Fruit fly (Drosophila melanogaster) whole organism, embryonic: ENCODE data around the gene Trm1.

Source experiments
- CG11456 ChIP-seq: fragments of 200-800 bp; sonication (Bioruptor generic); IDR thresholded peaks from 3 replicates; pipeline ENCODE4 v1.3.6; 2022; ENCODE audit warnings: missing biosample characterization, missing genetic modification characterization
- CG12104 ChIP-seq: fragments of 200-800 bp; sonication (Bioruptor generic); optimal IDR thresholded peaks from 3 replicates; lab custom pipeline; 2016; ENCODE audit warnings: missing biosample characterization, missing genetic modification characterization
- CG12219 ChIP-seq: fragments of 200-800 bp; sonication (Bioruptor generic); optimal IDR thresholded peaks from 3 replicates; lab custom pipeline; 2018; ENCODE audit warnings: missing biosample characterization, mild to moderate bottlenecking, missing genetic modification characterization
- CG12236 ChIP-seq: fragments of 200-800 bp; sonication (Bioruptor generic); optimal IDR thresholded peaks from 2 replicates; lab custom pipeline; 2016; ENCODE audit warnings: missing biosample characterization, missing genetic modification characterization
- CG13894 ChIP-seq: fragments of 200-800 bp; sonication (Bioruptor generic); optimal IDR thresholded peaks from 3 replicates; lab custom pipeline; 2018; ENCODE audit warnings: missing biosample characterization, mild to moderate bottlenecking, missing genetic modification characterization, moderate library complexity
- CG15514 ChIP-seq: fragments of 200-800 bp; sonication (Bioruptor generic); optimal IDR thresholded peaks from 3 replicates; lab custom pipeline; 2017; ENCODE audit warnings: missing biosample characterization, missing genetic modification characterization, mild to moderate bottlenecking, moderate library complexity, missing genetic modification reagents
- CG17829 ChIP-seq: fragments of 200-800 bp; optimal IDR thresholded peaks from 2 replicates; lab custom pipeline; 2019; ENCODE audit warnings: missing biosample characterization, mild to moderate bottlenecking, missing genetic modification characterization, moderate library complexity
- CG30020 ChIP-seq: fragments of 200-800 bp; optimal IDR thresholded peaks from 2 replicates; lab custom pipeline; 2019; ENCODE audit warnings: missing biosample characterization, mild to moderate bottlenecking, missing genetic modification characterization, moderate library complexity
- CG3407 ChIP-seq: fragments of 200-800 bp; sonication (Bioruptor generic); optimal IDR thresholded peaks from 2 replicates; lab custom pipeline; 2018; ENCODE audit warnings: missing biosample characterization, mild to moderate bottlenecking, missing genetic modification characterization
- CG3838 ChIP-seq: fragments of 200-800 bp; sonication (Bioruptor generic); optimal IDR thresholded peaks from 3 replicates; lab custom pipeline; 2016; ENCODE audit warnings: missing biosample characterization, missing genetic modification characterization
- CG4707 ChIP-seq: fragments of 200-800 bp; sonication (Bioruptor generic); optimal IDR thresholded peaks from 2 replicates; lab custom pipeline; 2018; ENCODE audit warnings: missing biosample characterization, mild to moderate bottlenecking, missing genetic modification characterization, moderate library complexity
- CG6175 ChIP-seq: fragments of 200-800 bp; sonication (Bioruptor generic); IDR thresholded peaks from 3 replicates; pipeline ENCODE4 v1.3.6; 2022; ENCODE audit warnings: missing biosample characterization, missing genetic modification characterization
- CG7928 ChIP-seq: fragments of 200-800 bp; sonication (Bioruptor generic); optimal IDR thresholded peaks from 2 replicates; lab custom pipeline; 2017; ENCODE audit warnings: missing biosample characterization, mild to moderate bottlenecking, missing genetic modification characterization
- CG8281 ChIP-seq: fragments of 200-800 bp; sonication (Bioruptor generic); optimal IDR thresholded peaks from 2 replicates; lab custom pipeline; 2018; ENCODE audit warnings: missing biosample characterization, mild to moderate bottlenecking, missing genetic modification characterization, moderate library complexity
- Chrac-16 ChIP-seq: fragments of 200-800 bp; sonication (Bioruptor generic); optimal IDR thresholded peaks from 3 replicates; lab custom pipeline; 2016; ENCODE audit warnings: missing biosample characterization, missing genetic modification characterization
- CkIIα-i1 ChIP-seq: fragments of 200-800 bp; sonication (Bioruptor generic); IDR thresholded peaks from 2 replicates; pipeline ENCODE4 v1.3.6; 2022; ENCODE audit warnings: missing biosample characterization, missing genetic modification characterization
- CrebB ChIP-seq: fragments of 200-800 bp; sonication (Bioruptor generic); optimal IDR thresholded peaks from 3 replicates; lab custom pipeline; 2018; ENCODE audit warnings: missing biosample characterization, mild to moderate bottlenecking, missing genetic modification characterization
- D ChIP-seq, 2 experiments: fragments of 200-800 bp in 1 of 2; fragments of >200 bp in 1 of 2; sonication (Bioruptor generic) in 1 of 2; optimal IDR thresholded peaks; 2 replicates in 1 of 2; 3 replicates in 1 of 2; lab custom pipeline; 2017; ENCODE audit warnings: mild to moderate bottlenecking in 1 of 2, missing biosample characterization in 1 of 2, missing genetic modification characterization in 1 of 2, missing genetic modification reagents in 1 of 2
- Doc2 ChIP-seq: fragments of 200-800 bp; sonication (Bioruptor generic); IDR thresholded peaks from 2 replicates; pipeline ENCODE4 v1.3.6; 2022; ENCODE audit warnings: missing biosample characterization, missing genetic modification characterization
- Eip74EF ChIP-seq, 2 experiments: fragments of 200-800 bp in 1 of 2; fragments of >200 bp in 1 of 2; sonication (Bioruptor generic) in 1 of 2; optimal IDR thresholded peaks; 2 replicates each; lab custom pipeline; 2017 to 2019; ENCODE audit warnings: missing biosample characterization in 2 of 2, missing genetic modification characterization in 2 of 2, mild to moderate bottlenecking in 1 of 2, moderate library complexity in 1 of 2
- Hmx ChIP-seq: fragments of 200-800 bp; sonication (Bioruptor generic); optimal IDR thresholded peaks from 2 replicates; lab custom pipeline; 2016; ENCODE audit warnings: missing biosample characterization, missing genetic modification characterization
- Hr51 ChIP-seq, 2 experiments: fragments of 200-800 bp; sonication (Bioruptor generic); optimal IDR thresholded peaks; 2 replicates in 1 of 2; 3 replicates in 1 of 2; lab custom pipeline; 2016 to 2018; ENCODE audit warnings: missing biosample characterization in 2 of 2, missing genetic modification characterization in 2 of 2, mild to moderate bottlenecking in 1 of 2, moderate library complexity in 1 of 2
- Lhr ChIP-seq: fragments of 200-800 bp; sonication (Bioruptor generic); optimal IDR thresholded peaks from 3 replicates; lab custom pipeline; 2017; ENCODE audit warnings: mild to moderate bottlenecking, missing biosample characterization, missing genetic modification reagents, missing genetic modification characterization
- MBD-R2 ChIP-seq: fragments of 200-800 bp; sonication (Bioruptor generic); IDR thresholded peaks from 2 replicates; pipeline ENCODE4 v1.3.6; 2022; ENCODE audit warnings: missing biosample characterization, missing genetic modification characterization
- Pdp1 ChIP-seq, 2 experiments: fragments of 200-800 bp; sonication (Bioruptor generic); optimal IDR thresholded peaks; 3 replicates each; lab custom pipeline; 2016; ENCODE audit warnings: missing biosample characterization in 2 of 2, missing genetic modification characterization in 2 of 2, mild to moderate bottlenecking in 1 of 2, moderate library complexity in 1 of 2
- Ptx1 ChIP-seq: fragments of 200-800 bp; sonication (Bioruptor generic); IDR thresholded peaks from 2 replicates; pipeline ENCODE4 v1.3.6; 2022; ENCODE audit warnings: missing biosample characterization, missing genetic modification characterization
- Rx ChIP-seq: fragments of 200-800 bp; sonication (Bioruptor generic); IDR thresholded peaks from 2 replicates; pipeline ENCODE4 v1.3.6; 2022; ENCODE audit warnings: missing biosample characterization, missing genetic modification characterization
- Scr ChIP-seq: fragments of 200-800 bp; sonication (Bioruptor generic); IDR thresholded peaks from 2 replicates; pipeline ENCODE4 v1.3.6; 2022; ENCODE audit warnings: missing biosample characterization, missing genetic modification characterization; ENCODE audit not compliant: partially characterized antibody
- Trl ChIP-seq, 3 experiments: fragments of >200 bp in 2 of 3; fragments of 200-800 bp in 1 of 3; sonication (Bioruptor generic) in 1 of 3; optimal IDR thresholded peaks; 2 replicates in 1 of 3; 3 replicates in 2 of 3; lab custom pipeline; 2016 to 2017; ENCODE audit warnings: missing biosample characterization in 1 of 3, missing genetic modification characterization in 1 of 3
- ara ChIP-seq: fragments of 200-800 bp; sonication (Bioruptor generic); IDR thresholded peaks from 2 replicates; pipeline ENCODE4 v1.3.6; 2022; ENCODE audit warnings: missing biosample characterization, missing genetic modification characterization
- bab2 ChIP-seq: fragments of 200-800 bp; sonication (Bioruptor generic); optimal IDR thresholded peaks from 2 replicates; lab custom pipeline; 2016; ENCODE audit warnings: missing biosample characterization, missing genetic modification characterization
- bsh ChIP-seq, 2 experiments: fragments of 200-800 bp; sonication (Bioruptor generic); optimal IDR thresholded peaks; 2 replicates each; lab custom pipeline; 2017 to 2018; ENCODE audit warnings: mild to moderate bottlenecking in 2 of 2, missing biosample characterization in 2 of 2, missing genetic modification characterization in 2 of 2, moderate library complexity in 1 of 2
- grau ChIP-seq: fragments of 200-800 bp; optimal IDR thresholded peaks from 3 replicates; lab custom pipeline; 2019; ENCODE audit warnings: missing biosample characterization, mild to moderate bottlenecking, missing genetic modification characterization, moderate library complexity
- hb ChIP-seq: fragments of 200-800 bp; sonication (Bioruptor generic); IDR thresholded peaks from 3 replicates; pipeline ENCODE4 v1.3.6; 2022; ENCODE audit warnings: missing biosample characterization, missing genetic modification characterization; ENCODE audit not compliant: partially characterized antibody
- insv ChIP-seq, 2 experiments: fragments of 200-800 bp; sonication (Bioruptor generic); optimal IDR thresholded peaks; 3 replicates each; lab custom pipeline; 2016 to 2018; ENCODE audit warnings: missing biosample characterization in 2 of 2, missing genetic modification characterization in 2 of 2
- nau ChIP-seq: fragments of 200-800 bp; sonication (Bioruptor generic); optimal IDR thresholded peaks from 3 replicates; lab custom pipeline; 2017; ENCODE audit warnings: missing biosample characterization, mild to moderate bottlenecking, missing genetic modification characterization, missing genetic modification reagents
- odd ChIP-seq: fragments of 200-800 bp; sonication (Bioruptor generic); optimal IDR thresholded peaks from 2 replicates; lab custom pipeline; 2017; ENCODE audit warnings: missing biosample characterization, mild to moderate bottlenecking, missing genetic modification characterization
- pb ChIP-seq: fragments of 200-800 bp; sonication (Bioruptor generic); optimal IDR thresholded peaks from 3 replicates; lab custom pipeline; 2016; ENCODE audit warnings: missing biosample characterization, missing genetic modification characterization
- pnt ChIP-seq: fragments of 200-800 bp; sonication (Bioruptor generic); optimal IDR thresholded peaks from 3 replicates; lab custom pipeline; 2016; ENCODE audit warnings: missing biosample characterization, missing genetic modification characterization
- psq ChIP-seq: fragments of 200-800 bp; sonication (Bioruptor generic); optimal IDR thresholded peaks from 2 replicates; lab custom pipeline; 2017; ENCODE audit warnings: missing biosample characterization, missing genetic modification characterization
- schlank ChIP-seq: fragments of 200-800 bp; sonication (Bioruptor generic); optimal IDR thresholded peaks from 2 replicates; lab custom pipeline; 2018; ENCODE audit warnings: missing biosample characterization, mild to moderate bottlenecking, missing genetic modification characterization
- shn ChIP-seq: fragments of 200-800 bp; sonication (Bioruptor generic); optimal IDR thresholded peaks from 3 replicates; lab custom pipeline; 2016; ENCODE audit warnings: missing biosample characterization, missing genetic modification characterization
- so ChIP-seq: fragments of 200-800 bp; sonication (Bioruptor generic); IDR thresholded peaks from 3 replicates; pipeline ENCODE4 v1.3.6; 2022; ENCODE audit warnings: missing biosample characterization, missing genetic modification characterization
- tgo ChIP-seq: fragments of 200-800 bp; sonication (Bioruptor generic); IDR thresholded peaks from 3 replicates; pipeline ENCODE4 v1.3.6; 2022; ENCODE audit warnings: missing biosample characterization, missing genetic modification characterization
- tll ChIP-seq, 2 experiments: fragments of 200-800 bp in 1 of 2; fragments of >200 bp in 1 of 2; sonication (Bioruptor generic) in 1 of 2; optimal IDR thresholded peaks; 2 replicates each; lab custom pipeline; 2017 to 2019; ENCODE audit warnings: missing biosample characterization in 2 of 2, missing genetic modification characterization in 2 of 2, mild to moderate bottlenecking in 1 of 2, moderate library complexity in 1 of 2
- unpg ChIP-seq: fragments of 200-800 bp; sonication (Bioruptor generic); optimal IDR thresholded peaks from 3 replicates; lab custom pipeline; 2018; ENCODE audit warnings: missing biosample characterization, mild to moderate bottlenecking, missing genetic modification characterization, moderate library complexity
- vnd ChIP-seq: fragments of 200-800 bp; sonication (Bioruptor generic); IDR thresholded peaks from 3 replicates; pipeline ENCODE4 v1.3.6; 2022; ENCODE audit warnings: missing biosample characterization, missing genetic modification characterization; ENCODE audit not compliant: partially characterized antibody
- zen2 ChIP-seq: fragments of 200-800 bp; sonication (Bioruptor generic); IDR thresholded peaks from 3 replicates; pipeline ENCODE4 v1.3.6; 2022; ENCODE audit warnings: missing biosample characterization, missing genetic modification characterization; ENCODE audit not compliant: partially characterized antibody

Gene Trm1

dm6 chr2L:12424555-12424954 lies 3.3 kb upstream of the Trm1 start, which contains the start of gene Fam92 (continued):
- no peak for TF ChIP-seq CkIIα-i1 (GFP tag; lab: Robert Waterston, UW)
- TF ChIP-seq CG7928 (GFP tag; lab: Kevin White, UChicago) = no peak
- no peak for TF ChIP-seq tll (GFP tag; optimal IDR thresholded peaks at IDR 0.05; lab: Kevin White, UChicago)
- no peak for TF ChIP-seq schlank (tag; lab: Kevin White, UChicago)
- TF ChIP-seq Hr51 (GFP tag; optimal IDR thresholded peaks at IDR 0.05; lab: Kevin White, UChicago) = peak; percentile 13 to 39
- TF ChIP-seq CG3407 (GFP tag; lab: Kevin White, UChicago) = no peak
- no peak for TF ChIP-seq pb (GFP tag; lab: Kevin White, UChicago)
- no peak for TF ChIP-seq odd (GFP tag; lab: Kevin White, UChicago)
- TF ChIP-seq Doc2 (GFP tag; lab: Robert Waterston, UW) = no peak
- TF ChIP-seq CG17829 = peak; percentile 78
- no peak for TF ChIP-seq CG4707 (GFP tag; lab: Kevin White, UChicago)
- peak; percentile 35 for TF ChIP-seq CG15514
- no peak for TF ChIP-seq CG8281 (tag; lab: Kevin White, UChicago)
- TF ChIP-seq MBD-R2 = peak; percentile 39; the same call in 1 of the 2 replicates
- peak; percentile 51; the same call in 2 of the 3 replicates for TF ChIP-seq so (GFP tag; lab: Robert Waterston, UW)
- no peak for TF ChIP-seq Rx (GFP tag; lab: Robert Waterston, UW)
- peak; percentile 39; the same call in 2 of the 3 replicates for TF ChIP-seq tgo
- TF ChIP-seq grau (tag; lab: Kevin White, UChicago) = peak; percentile 65
- TF ChIP-seq insv (GFP tag; optimal IDR thresholded peaks at IDR 0.05; lab: Kevin White, UChicago) = peak in 1 of 2 experiments; percentile 58
- TF ChIP-seq CG12236 (GFP tag; lab: Kevin White, UChicago) = no peak
- no peak for TF ChIP-seq Trl (optimal IDR thresholded peaks at IDR 0.05; lab: Kevin White, UChicago)
- peak; percentile 50 for TF ChIP-seq Trl (GFP tag; optimal IDR thresholded peaks at IDR 0.05; lab: Kevin White, UChicago)
- no peak for TF ChIP-seq Eip74EF (GFP tag; optimal IDR thresholded peaks at IDR 0.05; lab: Kevin White, UChicago)
- peak; percentile 14 for TF ChIP-seq CG13894 (tag; lab: Kevin White, UChicago)
- TF ChIP-seq Ptx1 (GFP tag; lab: Robert Waterston, UW) = peak; percentile 18; the same call in 1 of the 2 replicates
- no peak for TF ChIP-seq D (optimal IDR thresholded peaks at IDR 0.05; lab: Kevin White, UChicago)
- no peak for TF ChIP-seq D (GFP tag; optimal IDR thresholded peaks at IDR 0.05; lab: Kevin White, UChicago)
- no peak for TF ChIP-seq CrebB (tag; lab: Kevin White, UChicago)
- no peak for TF ChIP-seq CG12219 (GFP tag; lab: Kevin White, UChicago)
- no peak for TF ChIP-seq CG6175 (GFP tag; lab: Robert Waterston, UW)
- TF ChIP-seq CG30020 (tag; lab: Kevin White, UChicago) = no peak
- no peak for TF ChIP-seq hb (GFP tag; lab: Robert Waterston, UW)
- no peak for TF ChIP-seq ara (GFP tag; lab: Robert Waterston, UW)
- peak; percentile 41 for TF ChIP-seq unpg (GFP tag; lab: Kevin White, UChicago)
- TF ChIP-seq pnt (GFP tag; lab: Kevin White, UChicago) = peak; percentile 40
- no peak for TF ChIP-seq Scr (GFP tag; lab: Robert Waterston, UW)
- TF ChIP-seq CG11456 = peak; percentile 87
- no peak for TF ChIP-seq CG3838 (GFP tag; lab: Kevin White, UChicago)
- TF ChIP-seq Pdp1 (GFP tag; optimal IDR thresholded peaks at IDR 0.05; lab: Kevin White, UChicago) = peak; percentile 45 to 55
- peak; percentile 79 for TF ChIP-seq Lhr (GFP tag; lab: Kevin White, UChicago)
- peak; percentile 57 for TF ChIP-seq Chrac-16 (GFP tag; lab: Kevin White, UChicago)
- no peak for TF ChIP-seq shn (GFP tag; lab: Kevin White, UChicago)
- no peak for TF ChIP-seq vnd
- peak in 1 of 2 experiments; percentile 48 for TF ChIP-seq bsh (GFP tag; optimal IDR thresholded peaks at IDR 0.05; lab: Kevin White, UChicago)
- no peak for TF ChIP-seq psq (GFP tag; lab: Kevin White, UChicago)
- no peak for TF ChIP-seq CG12104 (GFP tag; lab: Kevin White, UChicago)
- no peak for TF ChIP-seq zen2
- TF ChIP-seq Hmx = peak; percentile 21
- peak; percentile 54 for TF ChIP-seq nau (GFP tag; lab: Kevin White, UChicago)
- TF ChIP-seq bab2 = peak; percentile 42
